Fruit fly (Drosophila melanogaster) whole organism, embryonic: Measurements from ENCODE around the gene Nsun5.

Experiments used
- ATbp ChIP-seq: fragments of 200-800 bp; sonication (Bioruptor generic); optimal IDR thresholded peaks from 2 replicates; lab custom pipeline; 2017; ENCODE audit warnings: missing biosample characterization, mild to moderate bottlenecking, missing genetic modification characterization, missing genetic modification reagents
- Bteb2 ChIP-seq: fragments of 200-800 bp; sonication (Bioruptor generic); optimal IDR thresholded peaks from 2 replicates; lab custom pipeline; 2016; ENCODE audit warnings: missing biosample characterization, missing genetic modification characterization
- CG1024 ChIP-seq: fragments of 200-800 bp; sonication (Bioruptor generic); IDR thresholded peaks from 2 replicates; pipeline ENCODE4 v1.3.6; 2022; ENCODE audit warnings: missing biosample characterization, missing genetic modification characterization
- CG11560 ChIP-seq: fragments of 200-800 bp; sonication (Bioruptor generic); IDR thresholded peaks from 3 replicates; pipeline ENCODE4 v1.3.6; 2022; ENCODE audit warnings: missing biosample characterization, missing genetic modification characterization
- CG14965 ChIP-seq: fragments of 200-800 bp; sonication (Bioruptor generic); optimal IDR thresholded peaks from 2 replicates; lab custom pipeline; 2016; ENCODE audit warnings: missing biosample characterization, missing genetic modification characterization, borderline replicate concordance
- CG1647 ChIP-seq: fragments of 200-800 bp; sonication (Bioruptor generic); optimal IDR thresholded peaks from 3 replicates; lab custom pipeline; 2016; ENCODE audit warnings: missing biosample characterization, missing genetic modification characterization
- CG16813 ChIP-seq: fragments of 200-800 bp; sonication (Bioruptor generic); IDR thresholded peaks from 3 replicates; pipeline ENCODE4 v1.3.6; 2022; ENCODE audit warnings: missing biosample characterization, missing genetic modification characterization; ENCODE audit not compliant: partially characterized antibody
- CG17328 ChIP-seq: fragments of 200-800 bp; sonication (Bioruptor generic); IDR thresholded peaks from 2 replicates; pipeline ENCODE4 v1.3.6; 2022; ENCODE audit warnings: missing biosample characterization, missing genetic modification characterization
- CG17568 ChIP-seq: fragments of 200-800 bp; sonication (Bioruptor generic); optimal IDR thresholded peaks from 2 replicates; lab custom pipeline; 2018; ENCODE audit warnings: missing biosample characterization, mild to moderate bottlenecking, missing genetic modification characterization, moderate library complexity
- CG31365 ChIP-seq: fragments of 200-800 bp; sonication (Bioruptor generic); optimal IDR thresholded peaks from 2 replicates; lab custom pipeline; 2018; ENCODE audit warnings: missing biosample characterization, mild to moderate bottlenecking, missing genetic modification characterization
- CG34376 ChIP-seq: fragments of 200-800 bp; sonication (Bioruptor generic); optimal IDR thresholded peaks from 2 replicates; lab custom pipeline; 2018; ENCODE audit warnings: missing biosample characterization, mild to moderate bottlenecking, missing genetic modification characterization
- CG3726 ChIP-seq: fragments of 200-800 bp; sonication (Bioruptor generic); IDR thresholded peaks from 3 replicates; pipeline ENCODE4, ENCODE4 v1.3.6; 2022; ENCODE audit warnings: missing biosample characterization, missing genetic modification characterization
- CG3995 ChIP-seq: fragments of 200-800 bp; sonication (Bioruptor generic); optimal IDR thresholded peaks from 3 replicates; lab custom pipeline; 2016; ENCODE audit warnings: missing biosample characterization, missing genetic modification characterization
- CG4617 ChIP-seq: fragments of 200-800 bp; sonication (Bioruptor generic); optimal IDR thresholded peaks from 3 replicates; lab custom pipeline; 2016; ENCODE audit warnings: missing biosample characterization, missing genetic modification characterization, borderline replicate concordance
- CG6689 ChIP-seq: fragments of 200-800 bp; sonication (Bioruptor generic); IDR thresholded peaks from 2 replicates; pipeline ENCODE4 v1.3.6; 2022; ENCODE audit warnings: missing biosample characterization, missing genetic modification characterization
- CG7745 ChIP-seq: fragments of 200-800 bp; sonication (Bioruptor generic); optimal IDR thresholded peaks from 2 replicates; lab custom pipeline; 2018; ENCODE audit warnings: missing biosample characterization, mild to moderate bottlenecking, missing genetic modification characterization, moderate library complexity
- CG7963 ChIP-seq: fragments of 200-800 bp; sonication (Bioruptor generic); IDR thresholded peaks from 3 replicates; pipeline ENCODE4 v1.3.6; 2022; ENCODE audit warnings: missing biosample characterization, missing genetic modification characterization; ENCODE audit not compliant: partially characterized antibody
- D19A ChIP-seq: fragments of 200-800 bp; optimal IDR thresholded peaks from 3 replicates; lab custom pipeline; 2019; ENCODE audit warnings: missing biosample characterization, mild to moderate bottlenecking, missing genetic modification characterization, moderate library complexity
- Dfd ChIP-seq, 2 experiments: fragments of >200 bp; optimal IDR thresholded peaks; 2 replicates each; lab custom pipeline; 2017; ENCODE audit warnings: missing biosample characterization in 2 of 2, missing genetic modification characterization in 2 of 2
- Dip3 ChIP-seq: fragments of 200-800 bp; sonication (Bioruptor generic); optimal IDR thresholded peaks from 3 replicates; lab custom pipeline; 2016; ENCODE audit warnings: missing biosample characterization, missing genetic modification characterization
- Doc2 ChIP-seq: fragments of 200-800 bp; sonication (Bioruptor generic); IDR thresholded peaks from 2 replicates; pipeline ENCODE4 v1.3.6; 2022; ENCODE audit warnings: missing biosample characterization, missing genetic modification characterization
- Dref ChIP-seq: fragments of 200-800 bp; sonication (Bioruptor generic); IDR thresholded peaks from 2 replicates; pipeline ENCODE4 v1.3.6; 2022; ENCODE audit warnings: missing biosample characterization, missing genetic modification characterization
- GATAe ChIP-seq: fragments of 200-800 bp; sonication (Bioruptor generic); conservative IDR thresholded peaks from 2 replicates; pipeline ENCODE4 v1.3.6; 2022; ENCODE audit warnings: missing biosample characterization, missing genetic modification characterization
- HmgD ChIP-seq: fragments of 200-800 bp; sonication (Bioruptor generic); optimal IDR thresholded peaks from 3 replicates; lab custom pipeline; 2016; ENCODE audit warnings: missing biosample characterization, missing genetic modification characterization
- Hmr ChIP-seq: fragments of 200-800 bp; sonication (Bioruptor generic); optimal IDR thresholded peaks from 3 replicates; lab custom pipeline; 2017; ENCODE audit warnings: mild to moderate bottlenecking, missing biosample characterization, missing genetic modification reagents, missing genetic modification characterization
- Hr3 ChIP-seq: fragments of 200-800 bp; sonication (Bioruptor generic); optimal IDR thresholded peaks from 3 replicates; lab custom pipeline; 2016; ENCODE audit warnings: missing biosample characterization, missing genetic modification characterization
- Jarid2 ChIP-seq: fragments of 200-800 bp; sonication (Bioruptor generic); optimal IDR thresholded peaks from 3 replicates; lab custom pipeline; 2017; ENCODE audit warnings: mild to moderate bottlenecking, missing biosample characterization, missing genetic modification reagents, missing genetic modification characterization
- Lhr ChIP-seq: fragments of 200-800 bp; sonication (Bioruptor generic); optimal IDR thresholded peaks from 3 replicates; lab custom pipeline; 2017; ENCODE audit warnings: mild to moderate bottlenecking, missing biosample characterization, missing genetic modification reagents, missing genetic modification characterization
- MBD-R2 ChIP-seq: fragments of 200-800 bp; sonication (Bioruptor generic); IDR thresholded peaks from 2 replicates; pipeline ENCODE4 v1.3.6; 2022; ENCODE audit warnings: missing biosample characterization, missing genetic modification characterization
- Mrtf ChIP-seq: fragments of 200-800 bp; sonication (Bioruptor generic); IDR thresholded peaks from 3 replicates; pipeline ENCODE4 v1.3.6; 2022; ENCODE audit warnings: missing biosample characterization, missing genetic modification characterization
- NC2α ChIP-seq: fragments of 200-800 bp; sonication (Bioruptor generic); optimal IDR thresholded peaks from 2 replicates; lab custom pipeline; 2016; ENCODE audit warnings: missing biosample characterization, missing genetic modification characterization
- NC2β ChIP-seq: fragments of 200-800 bp; sonication (Bioruptor generic); optimal IDR thresholded peaks from 2 replicates; lab custom pipeline; 2016; ENCODE audit warnings: missing biosample characterization, missing genetic modification characterization
- NFAT ChIP-seq: fragments of 200-800 bp; sonication (Bioruptor generic); IDR thresholded peaks from 2 replicates; pipeline ENCODE4 v1.3.6; 2022; ENCODE audit warnings: missing biosample characterization, missing genetic modification characterization
- NK7.1 ChIP-seq: fragments of 200-800 bp; sonication (Bioruptor generic); optimal IDR thresholded peaks from 3 replicates; lab custom pipeline; 2016; ENCODE audit warnings: missing biosample characterization, missing genetic modification characterization
- NfI ChIP-seq: fragments of 200-800 bp; sonication (Bioruptor generic); optimal IDR thresholded peaks from 3 replicates; lab custom pipeline; 2018; ENCODE audit warnings: missing biosample characterization, mild to moderate bottlenecking, missing genetic modification characterization, moderate library complexity
- Sry-δ ChIP-seq: fragments of 200-800 bp; sonication (Bioruptor generic); optimal IDR thresholded peaks from 2 replicates; lab custom pipeline; 2016; ENCODE audit warnings: missing biosample characterization, missing genetic modification characterization
- bab2 ChIP-seq: fragments of 200-800 bp; sonication (Bioruptor generic); optimal IDR thresholded peaks from 2 replicates; lab custom pipeline; 2016; ENCODE audit warnings: missing biosample characterization, missing genetic modification characterization
- corto ChIP-seq: fragments of 200-800 bp; sonication (Bioruptor generic); optimal IDR thresholded peaks from 2 replicates; lab custom pipeline; 2016; ENCODE audit warnings: missing biosample characterization, mild to moderate bottlenecking, missing genetic modification characterization, moderate library complexity
- crp ChIP-seq, 2 experiments: fragments of 200-800 bp; sonication (Bioruptor generic); optimal IDR thresholded peaks; 2 replicates in 1 of 2; 3 replicates in 1 of 2; lab custom pipeline; 2017; ENCODE audit warnings: missing biosample characterization in 2 of 2, missing genetic modification characterization in 2 of 2, mild to moderate bottlenecking in 1 of 2, moderate library complexity in 1 of 2
- dati ChIP-seq: fragments of 200-800 bp; sonication (Bioruptor generic); IDR thresholded peaks from 2 replicates; pipeline ENCODE4 v1.3.6; 2022; ENCODE audit warnings: missing biosample characterization, missing genetic modification characterization
- fd64A ChIP-seq: fragments of 200-800 bp; sonication (Bioruptor generic); optimal IDR thresholded peaks from 3 replicates; lab custom pipeline; 2018; ENCODE audit warnings: missing biosample characterization, mild to moderate bottlenecking, missing genetic modification characterization
- h ChIP-seq: fragments of >200 bp; optimal IDR thresholded peaks from 2 replicates; lab custom pipeline; 2017
- her ChIP-seq: fragments of 200-800 bp; sonication (Bioruptor generic); optimal IDR thresholded peaks from 2 replicates; lab custom pipeline; 2016; ENCODE audit warnings: missing biosample characterization, missing genetic modification characterization
- knrl ChIP-seq: fragments of 200-800 bp; sonication (Bioruptor generic); IDR thresholded peaks from 3 replicates; pipeline ENCODE4 v1.3.6; 2022; ENCODE audit warnings: missing biosample characterization, missing genetic modification characterization; ENCODE audit not compliant: partially characterized antibody
- pros ChIP-seq: fragments of 200-800 bp; sonication (Bioruptor generic); optimal IDR thresholded peaks from 3 replicates; lab custom pipeline; 2019; ENCODE audit warnings: missing biosample characterization, mild to moderate bottlenecking, missing genetic modification characterization, moderate library complexity
- ranshi ChIP-seq: fragments of 200-800 bp; sonication (Bioruptor generic); IDR thresholded peaks from 2 replicates; pipeline ENCODE4 v1.3.6; 2022; ENCODE audit warnings: missing biosample characterization, missing genetic modification characterization
- seq ChIP-seq: fragments of 200-800 bp; sonication (Bioruptor generic); IDR thresholded peaks from 2 replicates; pipeline ENCODE4 v1.3.6; 2022; ENCODE audit warnings: missing biosample characterization, missing genetic modification characterization
- slou ChIP-seq: fragments of 200-800 bp; sonication (Bioruptor generic); optimal IDR thresholded peaks from 3 replicates; lab custom pipeline; 2016; ENCODE audit warnings: missing biosample characterization, missing genetic modification characterization
- slp2 ChIP-seq: fragments of 200-800 bp; sonication (Bioruptor generic); optimal IDR thresholded peaks from 2 replicates; lab custom pipeline; 2016; ENCODE audit warnings: missing biosample characterization, missing genetic modification characterization
- tup ChIP-seq: fragments of 200-800 bp; sonication (Bioruptor generic); optimal IDR thresholded peaks from 2 replicates; lab custom pipeline; 2016; ENCODE audit warnings: missing biosample characterization, mild to moderate bottlenecking, missing genetic modification characterization, moderate library complexity
- vnd ChIP-seq: fragments of 200-800 bp; sonication (Bioruptor generic); IDR thresholded peaks from 3 replicates; pipeline ENCODE4 v1.3.6; 2022; ENCODE audit warnings: missing biosample characterization, missing genetic modification characterization; ENCODE audit not compliant: partially characterized antibody
- yki ChIP-seq: fragments of >200 bp; optimal IDR thresholded peaks from 3 replicates; lab custom pipeline; 2018

The Nsun5 gene

dm6 chr3R:19153502-19153983 lies 8.6 kb downstream of the Nsun5 start, which contains the start of gene CG5835 (continued):
- no peak for TF ChIP-seq dati (GFP tag; lab: Robert Waterston, UW)
- TF ChIP-seq ranshi = peak; percentile 36; the same call in 1 of the 2 replicates
- peak; percentile 63; the same call in 1 of the 2 replicates for TF ChIP-seq CG6689 (GFP tag; lab: Robert Waterston, UW)
- no peak for TF ChIP-seq NC2β (GFP tag; lab: Kevin White, UChicago)
- peak; percentile 13 for TF ChIP-seq ATbp
- TF ChIP-seq tup (GFP tag; lab: Kevin White, UChicago) = no peak
- TF ChIP-seq NK7.1 = no peak
- no peak for TF ChIP-seq NFAT (GFP tag; lab: Robert Waterston, UW)
- no peak for TF ChIP-seq GATAe
- TF ChIP-seq CG31365 = peak; percentile 19
- TF ChIP-seq Dref (GFP tag; lab: Robert Waterston, UW) = no peak
- no peak for TF ChIP-seq CG4617 (GFP tag; lab: Kevin White, UChicago)
- TF ChIP-seq CG17328 (GFP tag; lab: Robert Waterston, UW) = no peak
- TF ChIP-seq NC2α = no peak
- no peak for TF ChIP-seq CG7745
- no peak for TF ChIP-seq CG11560
- TF ChIP-seq CG16813 (GFP tag; lab: Robert Waterston, UW) = no peak
- no peak for TF ChIP-seq HmgD (GFP tag; lab: Kevin White, UChicago)
- TF ChIP-seq CG7963 (GFP tag; lab: Robert Waterston, UW) = no peak
- no peak for TF ChIP-seq Dfd (GFP tag; optimal IDR thresholded peaks at IDR 0.05; lab: Kevin White, UChicago)
- TF ChIP-seq CG1647 (GFP tag; lab: Kevin White, UChicago) = no peak
- TF ChIP-seq h (lab: Kevin White, UChicago) = no peak
- no peak for TF ChIP-seq bab2
- no peak for TF ChIP-seq crp (GFP tag; optimal IDR thresholded peaks at IDR 0.05; lab: Kevin White, UChicago)
- TF ChIP-seq CG17568 (GFP tag; lab: Kevin White, UChicago) = no peak
- no peak for TF ChIP-seq Sry-δ (GFP tag; lab: Kevin White, UChicago)
- TF ChIP-seq Lhr (GFP tag; lab: Kevin White, UChicago) = no peak
- no peak for TF ChIP-seq CG3726
- TF ChIP-seq seq (GFP tag; lab: Robert Waterston, UW) = peak; percentile 38; the same call in 1 of the 2 replicates
- TF ChIP-seq corto (GFP tag; lab: Kevin White, UChicago) = no peak
- peak; percentile 89 for TF ChIP-seq Jarid2 (GFP tag; lab: Kevin White, UChicago)
- TF ChIP-seq her (GFP tag; lab: Kevin White, UChicago) = peak; percentile 8
- no peak for TF ChIP-seq NfI (GFP tag; lab: Kevin White, UChicago)
- TF ChIP-seq slp2 (GFP tag; lab: Kevin White, UChicago) = no peak
- TF ChIP-seq Mrtf (GFP tag; lab: Robert Waterston, UW) = no peak
- TF ChIP-seq Hmr (GFP tag; lab: Kevin White, UChicago) = peak; percentile 26
- TF ChIP-seq pros (GFP tag; lab: Kevin White, UChicago) = no peak
- TF ChIP-seq Dip3 (GFP tag; lab: Kevin White, UChicago) = no peak
- peak; percentile 81 for TF ChIP-seq CG3995 (GFP tag; lab: Kevin White, UChicago)
- no peak for TF ChIP-seq slou
- TF ChIP-seq fd64A (GFP tag; lab: Kevin White, UChicago) = no peak
- TF ChIP-seq vnd (GFP tag; lab: Robert Waterston, UW) = no peak
- no peak for TF ChIP-seq knrl (GFP tag; lab: Robert Waterston, UW)
- TF ChIP-seq Doc2 (GFP tag; lab: Robert Waterston, UW) = no peak
- TF ChIP-seq D19A (tag; lab: Kevin White, UChicago) = no peak
- TF ChIP-seq CG1024 (GFP tag; lab: Robert Waterston, UW) = no peak
- no peak for TF ChIP-seq CG14965 (GFP tag; lab: Kevin White, UChicago)
- no peak for TF ChIP-seq MBD-R2 (GFP tag; lab: Robert Waterston, UW)
- TF ChIP-seq Bteb2 (GFP tag; lab: Kevin White, UChicago) = no peak
- TF ChIP-seq yki = no peak
- TF ChIP-seq CG34376 (GFP tag; lab: Kevin White, UChicago) = peak; percentile 77
- no peak for TF ChIP-seq Hr3 (GFP tag; lab: Kevin White, UChicago)
